Worm (Caenorhabditis elegans) whole organism, L4/young adult: ENCODE measurements around the gene Y102E9.3.

Experiments
- dao-5 ChIP-seq: sonication (generic microtip); optimal IDR thresholded peaks from 2 replicates; lab custom pipeline; 2016; ENCODE audit warnings: missing genotype, missing genetic modification characterization, moderate library complexity, missing compliant biosample characterization
- him-1 ChIP-seq: sonication (generic microtip); optimal IDR thresholded peaks from 2 replicates; lab custom pipeline; 2016; ENCODE audit warnings: missing genotype, missing genetic modification reagents, missing genetic modification characterization, missing compliant biosample characterization

DNA sequence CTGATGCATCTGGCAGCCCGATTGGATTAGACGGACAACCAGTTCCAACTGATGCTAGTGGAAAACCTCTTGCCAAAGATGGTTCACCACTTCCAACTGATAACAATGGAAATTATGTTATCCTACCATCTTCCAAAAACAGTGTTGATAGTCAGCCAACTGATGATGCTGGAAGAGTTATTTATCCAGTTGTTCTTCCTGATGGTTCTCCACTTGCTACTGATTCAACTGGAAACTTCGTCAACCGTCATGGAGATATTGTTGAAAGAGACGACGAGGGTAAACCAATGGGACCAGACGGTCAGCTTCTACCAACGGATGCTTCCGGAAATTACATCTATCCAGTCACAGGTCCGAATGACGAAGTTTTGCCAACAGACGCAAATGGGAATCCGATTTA, 22.4 kb upstream of the Y102E9.3 start:
- TF ChIP-seq dao-5 (tag; lab: Kevin White, UChicago), result no peak
- no peak for TF ChIP-seq him-1 (tag; lab: Kevin White, UChicago)
